Fruit fly (Drosophila melanogaster) whole organism, embryonic: ENCODE measurements around the gene CG11307.
A peak's percentile ranks its signal among the peaks of the same experiment; 100 is the strongest.

Source experiments
- Ada2b ChIP-seq: fragments of 200-800 bp; sonication (Bioruptor generic); IDR thresholded peaks from 2 replicates; pipeline ENCODE4 v1.3.6; 2022; ENCODE audit warnings: missing biosample characterization, missing genetic modification characterization
- Adf1 ChIP-seq: fragments of 200-800 bp; sonication (Bioruptor generic); IDR thresholded peaks from 2 replicates; pipeline ENCODE4 v1.3.6; 2022; ENCODE audit warnings: missing biosample characterization, missing genetic modification characterization
- Bteb2 ChIP-seq: fragments of 200-800 bp; sonication (Bioruptor generic); optimal IDR thresholded peaks from 2 replicates; lab custom pipeline; 2016; ENCODE audit warnings: missing biosample characterization, missing genetic modification characterization
- CG10959 ChIP-seq: fragments of 200-800 bp; sonication (Bioruptor generic); IDR thresholded peaks from 2 replicates; pipeline ENCODE4 v1.3.6; 2022; ENCODE audit warnings: missing biosample characterization, missing genetic modification characterization
- CG11398 ChIP-seq: fragments of 200-800 bp; sonication (Bioruptor generic); optimal IDR thresholded peaks from 2 replicates; lab custom pipeline; 2016; ENCODE audit warnings: missing biosample characterization, missing genetic modification characterization
- CG13296 ChIP-seq: fragments of 200-800 bp; sonication (Bioruptor generic); optimal IDR thresholded peaks from 3 replicates; lab custom pipeline; 2018; ENCODE audit warnings: missing biosample characterization, mild to moderate bottlenecking, missing genetic modification characterization
- CG14014 ChIP-seq: fragments of 200-800 bp; sonication (Bioruptor generic); IDR thresholded peaks from 2 replicates; pipeline ENCODE4 v1.3.6; 2022; ENCODE audit warnings: missing biosample characterization, missing genetic modification characterization
- CG15269 ChIP-seq: fragments of 200-800 bp; sonication (Bioruptor generic); optimal IDR thresholded peaks from 2 replicates; lab custom pipeline; 2018; ENCODE audit warnings: missing biosample characterization, mild to moderate bottlenecking, missing genetic modification characterization, moderate library complexity
- CG15601 ChIP-seq: fragments of 200-800 bp; sonication (Bioruptor generic); optimal IDR thresholded peaks from 3 replicates; lab custom pipeline; 2019; ENCODE audit warnings: missing biosample characterization, mild to moderate bottlenecking, missing genetic modification characterization, moderate library complexity
- CG17385 ChIP-seq: fragments of 200-800 bp; sonication (Bioruptor generic); optimal IDR thresholded peaks from 3 replicates; lab custom pipeline; 2018; ENCODE audit warnings: missing biosample characterization, mild to moderate bottlenecking, missing genetic modification characterization
- CG17568 ChIP-seq: fragments of 200-800 bp; sonication (Bioruptor generic); optimal IDR thresholded peaks from 2 replicates; lab custom pipeline; 2018; ENCODE audit warnings: missing biosample characterization, mild to moderate bottlenecking, missing genetic modification characterization, moderate library complexity
- CG1832 ChIP-seq: fragments of 200-800 bp; sonication (Bioruptor generic); optimal IDR thresholded peaks from 2 replicates; lab custom pipeline; 2017; ENCODE audit warnings: missing biosample characterization, mild to moderate bottlenecking, missing genetic modification characterization, inconsistent platforms
- CG2199 ChIP-seq: fragments of 200-800 bp; sonication (Bioruptor generic); IDR thresholded peaks from 3 replicates; pipeline ENCODE4 v1.3.6; 2022; ENCODE audit warnings: missing biosample characterization, missing genetic modification characterization
- CG2875 ChIP-seq: fragments of 200-800 bp; sonication (Bioruptor generic); optimal IDR thresholded peaks from 2 replicates; lab custom pipeline; 2017; ENCODE audit warnings: missing biosample characterization, mild to moderate bottlenecking, missing genetic modification characterization, missing genetic modification reagents
- CG3163 ChIP-seq: fragments of 200-800 bp; sonication (Bioruptor generic); optimal IDR thresholded peaks from 3 replicates; lab custom pipeline; 2016; ENCODE audit warnings: missing biosample characterization, missing genetic modification characterization
- CG32767 ChIP-seq: fragments of 200-800 bp; sonication (Bioruptor generic); IDR thresholded peaks from 2 replicates; pipeline ENCODE4 v1.3.6; 2022; ENCODE audit warnings: missing biosample characterization, missing genetic modification characterization
- CG3281 ChIP-seq: fragments of 200-800 bp; sonication (Bioruptor generic); optimal IDR thresholded peaks from 3 replicates; lab custom pipeline; 2017; ENCODE audit warnings: missing biosample characterization, mild to moderate bottlenecking, missing genetic modification characterization
- CG6254 ChIP-seq: fragments of 200-800 bp; sonication (Bioruptor generic); optimal IDR thresholded peaks from 3 replicates; lab custom pipeline; 2017; ENCODE audit warnings: mild to moderate bottlenecking, missing biosample characterization, missing genetic modification reagents, missing genetic modification characterization
- CG7987 ChIP-seq: fragments of 200-800 bp; sonication (Bioruptor generic); optimal IDR thresholded peaks from 2 replicates; lab custom pipeline; 2018; ENCODE audit warnings: missing biosample characterization, mild to moderate bottlenecking, missing genetic modification characterization, moderate library complexity
- CG9727 ChIP-seq: fragments of 200-800 bp; sonication (Bioruptor generic); optimal IDR thresholded peaks from 3 replicates; lab custom pipeline; 2017; ENCODE audit warnings: missing biosample characterization, mild to moderate bottlenecking, missing genetic modification characterization
- CTCF ChIP-seq: fragments of 200-800 bp; sonication (Bioruptor generic); optimal IDR thresholded peaks from 2 replicates; lab custom pipeline; 2017; ENCODE audit warnings: missing biosample characterization, mild to moderate bottlenecking, missing genetic modification characterization, moderate library complexity
- Dbx ChIP-seq: fragments of 200-800 bp; sonication (Bioruptor generic); IDR thresholded peaks from 3 replicates; pipeline ENCODE4 v1.3.6; 2022; ENCODE audit warnings: missing biosample characterization, missing genetic modification characterization
- Deaf1 ChIP-seq: fragments of 200-800 bp; optimal IDR thresholded peaks from 3 replicates; lab custom pipeline; 2019; ENCODE audit warnings: missing biosample characterization, mild to moderate bottlenecking, missing genetic modification characterization, moderate library complexity
- Elba2 ChIP-seq: fragments of 200-800 bp; sonication (Bioruptor generic); optimal IDR thresholded peaks from 3 replicates; lab custom pipeline; 2016; ENCODE audit warnings: missing biosample characterization, missing genetic modification characterization
- HLHmδ ChIP-seq: fragments of 200-800 bp; sonication (Bioruptor generic); optimal IDR thresholded peaks from 2 replicates; lab custom pipeline; 2018; ENCODE audit warnings: missing biosample characterization, mild to moderate bottlenecking, missing genetic modification characterization, moderate library complexity
- Hr3 ChIP-seq: fragments of 200-800 bp; sonication (Bioruptor generic); optimal IDR thresholded peaks from 3 replicates; lab custom pipeline; 2016; ENCODE audit warnings: missing biosample characterization, missing genetic modification characterization
- Kr ChIP-seq: fragments of 200-800 bp; sonication (Bioruptor generic); optimal IDR thresholded peaks from 2 replicates; lab custom pipeline; 2017; ENCODE audit warnings: missing biosample characterization, mild to moderate bottlenecking, missing genetic modification characterization
- Med ChIP-seq: fragments of 200-800 bp; sonication (Bioruptor generic); peaks from one replicate; lab custom pipeline; 2016; ENCODE audit warnings: missing biosample characterization, missing genetic modification characterization, mild to moderate bottlenecking, inconsistent platforms, moderate library complexity
- Nf-YC ChIP-seq: fragments of 200-800 bp; optimal IDR thresholded peaks from 3 replicates; lab custom pipeline; 2019; ENCODE audit warnings: missing biosample characterization, mild to moderate bottlenecking, missing genetic modification characterization, moderate library complexity
- Oaz ChIP-seq: fragments of 200-800 bp; sonication (Bioruptor generic); IDR thresholded peaks from 2 replicates; pipeline ENCODE4 v1.3.6; 2022; ENCODE audit warnings: missing biosample characterization, missing genetic modification characterization
- Stat92E ChIP-seq, 3 experiments: fragments of >200 bp in 2 of 3; fragments of 200-800 bp in 1 of 3; sonication (Bioruptor generic) in 1 of 3; optimal IDR thresholded peaks; 2 replicates each; lab custom pipeline; 2017 to 2019; ENCODE audit warnings: missing biosample characterization in 3 of 3, missing genetic modification characterization in 3 of 3, mild to moderate bottlenecking in 1 of 3, moderate library complexity in 1 of 3
- Trl ChIP-seq, 3 experiments: fragments of >200 bp in 2 of 3; fragments of 200-800 bp in 1 of 3; sonication (Bioruptor generic) in 1 of 3; optimal IDR thresholded peaks; 2 replicates in 1 of 3; 3 replicates in 2 of 3; lab custom pipeline; 2016 to 2017; ENCODE audit warnings: missing biosample characterization in 1 of 3, missing genetic modification characterization in 1 of 3
- aop ChIP-seq: fragments of 200-800 bp; sonication (Bioruptor generic); IDR thresholded peaks from 2 replicates; pipeline ENCODE4 v1.3.6; 2022; ENCODE audit warnings: missing biosample characterization, missing genetic modification characterization
- cg ChIP-seq: fragments of 200-800 bp; sonication (Bioruptor generic); optimal IDR thresholded peaks from 3 replicates; lab custom pipeline; 2019; ENCODE audit warnings: missing biosample characterization, mild to moderate bottlenecking, missing genetic modification characterization, moderate library complexity
- ci ChIP-seq: fragments of 200-800 bp; sonication (Bioruptor generic); IDR thresholded peaks from 3 replicates; pipeline ENCODE4 v1.3.6; 2022; ENCODE audit warnings: missing biosample characterization, missing genetic modification characterization
- esg ChIP-seq: fragments of 200-800 bp; sonication (Bioruptor generic); conservative IDR thresholded peaks from 2 replicates; pipeline ENCODE4 v1.3.6; 2022; ENCODE audit warnings: missing biosample characterization, missing genetic modification characterization
- gcm ChIP-seq: fragments of 200-800 bp; sonication (Bioruptor generic); optimal IDR thresholded peaks from 2 replicates; lab custom pipeline; 2019; ENCODE audit warnings: missing biosample characterization, mild to moderate bottlenecking, missing genetic modification characterization, moderate library complexity
- gsb ChIP-seq: fragments of 200-800 bp; sonication (Bioruptor generic); IDR thresholded peaks from 2 replicates; pipeline ENCODE4 v1.3.6; 2022; ENCODE audit warnings: missing biosample characterization, missing genetic modification characterization
- lbe ChIP-seq: fragments of 200-800 bp; sonication (Bioruptor generic); optimal IDR thresholded peaks from 2 replicates; lab custom pipeline; 2016; ENCODE audit warnings: missing biosample characterization, mild to moderate bottlenecking, missing genetic modification characterization
- lov ChIP-seq, 2 experiments: fragments of 200-800 bp in 1 of 2; fragments of >200 bp in 1 of 2; sonication (Bioruptor generic) in 1 of 2; IDR thresholded peaks in 1 of 2; optimal IDR thresholded peaks in 1 of 2; 2 replicates in 1 of 2; 3 replicates in 1 of 2; pipeline versions ENCODE4 v1.3.6 to Lab custom; 2017 to 2022; ENCODE audit warnings: missing biosample characterization in 1 of 2, missing genetic modification characterization in 1 of 2
- oc ChIP-seq: fragments of 200-800 bp; sonication (Bioruptor generic); optimal IDR thresholded peaks from 2 replicates; lab custom pipeline; 2018; ENCODE audit warnings: missing biosample characterization, mild to moderate bottlenecking, missing genetic modification characterization, moderate library complexity
- odd ChIP-seq: fragments of 200-800 bp; sonication (Bioruptor generic); optimal IDR thresholded peaks from 2 replicates; lab custom pipeline; 2017; ENCODE audit warnings: missing biosample characterization, mild to moderate bottlenecking, missing genetic modification characterization
- otp ChIP-seq: fragments of 200-800 bp; sonication (Bioruptor generic); IDR thresholded peaks from 3 replicates; pipeline ENCODE4, ENCODE4 v1.3.6; 2022; ENCODE audit warnings: missing biosample characterization, missing genetic modification characterization
- peb ChIP-seq: fragments of 200-800 bp; sonication (Bioruptor generic); IDR thresholded peaks from 2 replicates; pipeline ENCODE4 v1.3.6; 2022; ENCODE audit warnings: missing biosample characterization, missing genetic modification characterization
- pros ChIP-seq: fragments of 200-800 bp; sonication (Bioruptor generic); optimal IDR thresholded peaks from 3 replicates; lab custom pipeline; 2019; ENCODE audit warnings: missing biosample characterization, mild to moderate bottlenecking, missing genetic modification characterization, moderate library complexity
- ranshi ChIP-seq: fragments of 200-800 bp; sonication (Bioruptor generic); IDR thresholded peaks from 2 replicates; pipeline ENCODE4 v1.3.6; 2022; ENCODE audit warnings: missing biosample characterization, missing genetic modification characterization
- seq ChIP-seq: fragments of 200-800 bp; sonication (Bioruptor generic); IDR thresholded peaks from 2 replicates; pipeline ENCODE4 v1.3.6; 2022; ENCODE audit warnings: missing biosample characterization, missing genetic modification characterization
- ttk ChIP-seq: fragments of 200-800 bp; sonication (Bioruptor generic); IDR thresholded peaks from 2 replicates; pipeline ENCODE4 v2.1.2; 2022; ENCODE audit warnings: missing biosample characterization, missing genetic modification characterization
- vvl ChIP-seq: fragments of 200-800 bp; sonication (Bioruptor generic); IDR thresholded peaks from 2 replicates; pipeline ENCODE4 v1.3.6; 2022; ENCODE audit warnings: missing biosample characterization, missing genetic modification characterization
- wek ChIP-seq: fragments of 200-800 bp; sonication (Bioruptor generic); optimal IDR thresholded peaks from 3 replicates; lab custom pipeline; 2018; ENCODE audit warnings: missing biosample characterization, mild to moderate bottlenecking, missing genetic modification characterization, moderate library complexity

CG11307 gene

DNA sequence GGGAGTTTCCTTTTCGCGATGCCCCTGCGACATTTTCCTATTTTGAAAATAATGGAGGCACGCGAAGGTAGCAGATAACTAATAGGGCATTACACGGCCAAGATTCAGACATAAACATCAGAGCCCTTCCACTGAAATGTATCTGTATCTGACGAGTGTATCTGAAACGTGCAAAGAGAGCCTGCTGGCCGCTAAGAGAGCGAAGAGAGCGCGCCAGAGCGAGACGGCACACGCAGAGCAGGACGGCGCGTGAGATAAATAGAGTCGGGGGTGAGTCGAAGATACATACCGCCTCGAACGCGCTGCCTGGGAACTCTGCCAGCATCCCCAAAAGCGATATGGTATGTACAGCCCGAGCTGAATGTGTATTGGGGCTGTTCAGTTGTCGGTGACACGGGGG lies 32.7 kb upstream of the CG11307 start (continued):
- peak; percentile 1 for TF ChIP-seq odd (GFP tag; lab: Kevin White, UChicago)
- no peak for TF ChIP-seq CG15269 (tag; lab: Kevin White, UChicago)
- peak; percentile 78 for TF ChIP-seq ci
- TF ChIP-seq Stat92E (GFP tag; optimal IDR thresholded peaks at IDR 0.05; lab: Kevin White, UChicago) = peak in 1 of 3 experiments; percentile 40
- peak; percentile 69; the same call in 1 of the 2 replicates for TF ChIP-seq ttk
- TF ChIP-seq Med = peak; percentile 85
- no peak for TF ChIP-seq CG9727 (GFP tag; lab: Kevin White, UChicago)
- TF ChIP-seq CG32767 = peak; percentile 91
- peak; percentile 80 for TF ChIP-seq Deaf1 (tag; lab: Kevin White, UChicago)
- no peak for TF ChIP-seq CG3281 (GFP tag; lab: Kevin White, UChicago)
- no peak for TF ChIP-seq Kr (GFP tag; lab: Kevin White, UChicago)
- TF ChIP-seq Oaz (GFP tag; lab: Robert Waterston, UW) = no peak
- peak; percentile 30 for TF ChIP-seq CG6254 (GFP tag; lab: Kevin White, UChicago)
- TF ChIP-seq Hr3 = no peak
- TF ChIP-seq CG17568 (GFP tag; lab: Kevin White, UChicago) = no peak
- peak; percentile 1 for TF ChIP-seq CTCF (GFP tag; lab: Kevin White, UChicago)
- no peak for TF ChIP-seq ranshi (GFP tag; lab: Robert Waterston, UW)
- TF ChIP-seq Ada2b (GFP tag; lab: Robert Waterston, UW) = no peak
- TF ChIP-seq Bteb2 (GFP tag; lab: Kevin White, UChicago) = no peak
- peak; percentile 39 for TF ChIP-seq oc (tag; lab: Kevin White, UChicago)
- TF ChIP-seq CG15601 (tag; lab: Kevin White, UChicago) = no peak
- TF ChIP-seq CG10959 = no peak
- peak; percentile 68 to 96 for TF ChIP-seq Trl (optimal IDR thresholded peaks at IDR 0.05; lab: Kevin White, UChicago)
- TF ChIP-seq Trl (GFP tag; optimal IDR thresholded peaks at IDR 0.05; lab: Kevin White, UChicago) = no peak
- TF ChIP-seq CG3163 = peak; percentile 99
- peak; percentile 33 for TF ChIP-seq pros (GFP tag; lab: Kevin White, UChicago)
- no peak for TF ChIP-seq esg
- TF ChIP-seq lbe (GFP tag; lab: Kevin White, UChicago) = no peak
- no peak for TF ChIP-seq lov (optimal IDR thresholded peaks at IDR 0.05; lab: Kevin White, UChicago)
- 0 out of 3 replicates have a peak, but pooled peaks have one; percentile 21 for TF ChIP-seq lov (GFP tag; IDR thresholded peaks at IDR 0.05; lab: Robert Waterston, UW)
- TF ChIP-seq cg = peak; percentile 78
- TF ChIP-seq CG11398 (GFP tag; lab: Kevin White, UChicago) = no peak
- peak; percentile 91 for TF ChIP-seq seq (GFP tag; lab: Robert Waterston, UW)
- TF ChIP-seq gcm (GFP tag; lab: Kevin White, UChicago) = peak; percentile 57
- TF ChIP-seq wek = peak; percentile 9
- peak; percentile 63 for TF ChIP-seq HLHmδ
- no peak for TF ChIP-seq CG13296
- no peak for TF ChIP-seq CG17385 (GFP tag; lab: Kevin White, UChicago)
- TF ChIP-seq peb (GFP tag; lab: Robert Waterston, UW) = 0 out of 2 replicates have a peak, but pooled peaks have one; percentile 17
- TF ChIP-seq CG2875 (GFP tag; lab: Kevin White, UChicago) = no peak
- TF ChIP-seq CG7987 (GFP tag; lab: Kevin White, UChicago) = no peak
- peak; percentile 95 for TF ChIP-seq Nf-YC (tag; lab: Kevin White, UChicago)
- TF ChIP-seq CG14014 (GFP tag; lab: Robert Waterston, UW) = no peak
- peak; percentile 97 for TF ChIP-seq CG1832
- TF ChIP-seq aop (GFP tag; lab: Robert Waterston, UW) = no peak
- TF ChIP-seq otp = peak; percentile 22; the same call in 1 of the 3 replicates
- TF ChIP-seq CG2199 = 0 out of 3 replicates have a peak, but pooled peaks have one; percentile 72
- no peak for TF ChIP-seq gsb (GFP tag; lab: Robert Waterston, UW)
- TF ChIP-seq vvl (GFP tag; lab: Robert Waterston, UW) = peak; percentile 68
- peak; percentile 80 for TF ChIP-seq Adf1 (GFP tag; lab: Robert Waterston, UW)
- TF ChIP-seq Elba2 (GFP tag; lab: Kevin White, UChicago) = peak; percentile 39
- TF ChIP-seq Dbx (GFP tag; lab: Robert Waterston, UW) = no peak
